Worm (Caenorhabditis elegans) whole organism, L4 larva: Measurements from ENCODE around the gene snf-10.

Experiments
- F26F4.8 ChIP-seq: fragments of 200-800 bp; sonication (Bioruptor generic); conservative IDR thresholded peaks from 2 replicates; pipeline ENCODE4 v1.3.6; 2022; ENCODE audit warnings: missing genetic modification characterization, missing compliant biosample characterization
- F37D6.2 ChIP-seq: sonication (generic microtip); optimal IDR thresholded peaks from 2 replicates; lab custom pipeline; 2016; ENCODE audit warnings: mild to moderate bottlenecking, missing genetic modification characterization, missing compliant biosample characterization
- F44E2.7 ChIP-seq: fragments of 200-800 bp; sonication (Bioruptor generic); IDR thresholded peaks from 2 replicates; pipeline ENCODE4 v2.1.2; 2022; ENCODE audit warnings: missing genetic modification characterization, missing compliant biosample characterization
- T26A8.4 ChIP-seq: fragments of 200-800 bp; sonication (Bioruptor generic); IDR thresholded peaks from 2 replicates; pipeline ENCODE4 v1.3.6; 2022; ENCODE audit warnings: missing genetic modification characterization, missing compliant biosample characterization
- Y75B8A.6 ChIP-seq: fragments of 200-800 bp; sonication (Bioruptor generic); IDR thresholded peaks from 2 replicates; pipeline ENCODE4 v1.3.6; 2022; ENCODE audit warnings: missing genetic modification reagents, missing genetic modification characterization, missing compliant biosample characterization
- ZK546.5 ChIP-seq, 2 experiments: sonication (generic microtip); optimal IDR thresholded peaks; 2 replicates each; lab custom pipeline; 2017; ENCODE audit warnings: missing biosample characterization in 2 of 2, missing genetic modification characterization in 2 of 2
- aha-1 ChIP-seq: fragments of 150-350 bp; peaks from one replicate; lab custom pipeline; 2014; ENCODE audit warnings: missing biosample characterization, missing genetic modification characterization
- arid-1 ChIP-seq: fragments of 200-800 bp; sonication (Bioruptor generic); conservative IDR thresholded peaks from 2 replicates; pipeline ENCODE4 v1.3.6; 2022; ENCODE audit warnings: missing genetic modification reagents, missing genetic modification characterization, missing compliant biosample characterization
- ceh-32 ChIP-seq: sonication (generic microtip); optimal IDR thresholded peaks from 2 replicates; lab custom pipeline; 2016; ENCODE audit warnings: mild to moderate bottlenecking, missing genetic modification characterization, missing compliant biosample characterization; ENCODE audit not compliant: poor library complexity
- daf-16 ChIP-seq, 3 experiments: sonication (generic microtip); optimal IDR thresholded peaks; 2 replicates each; lab custom pipeline; 2016 to 2017; ENCODE audit warnings: missing genetic modification characterization in 3 of 3, missing genetic modification reagents in 3 of 3, mild to moderate bottlenecking in 2 of 3, missing compliant biosample characterization in 2 of 3, missing biosample characterization in 1 of 3, moderate library complexity in 1 of 3
- daf-8 ChIP-seq: fragments of 200-800 bp; sonication (Bioruptor generic); IDR thresholded peaks from 2 replicates; pipeline ENCODE4 v1.3.6; 2022; ENCODE audit warnings: missing genetic modification characterization, missing compliant biosample characterization
- dmd-6 ChIP-seq: fragments of 200-800 bp; sonication (Bioruptor generic); IDR thresholded peaks from 2 replicates; pipeline ENCODE4 v1.3.6; 2022; ENCODE audit warnings: missing genetic modification reagents, missing genetic modification characterization, missing compliant biosample characterization
- duxl-1 ChIP-seq: sonication (generic microtip); optimal IDR thresholded peaks from 2 replicates; lab custom pipeline; 2016; ENCODE audit warnings: mild to moderate bottlenecking, missing genetic modification characterization, moderate library complexity, missing compliant biosample characterization; ENCODE audit not compliant: poor library complexity
- dve-1 ChIP-seq: sonication (generic microtip); optimal IDR thresholded peaks from 2 replicates; lab custom pipeline; 2017; ENCODE audit warnings: antibody characterized with exemption, mild to moderate bottlenecking, missing genetic modification characterization, missing compliant biosample characterization; ENCODE audit not compliant: insufficient read depth
- fos-1 ChIP-seq: fragments of 150-350 bp; optimal IDR thresholded peaks from 2 replicates; lab custom pipeline; 2014; ENCODE audit warnings: missing biosample characterization, missing genetic modification characterization
- hif-1 ChIP-seq, 2 experiments: sonication (generic microtip); optimal IDR thresholded peaks; 2 replicates each; lab custom pipeline; 2016 to 2017; ENCODE audit warnings: missing compliant biosample characterization in 2 of 2, missing genetic modification characterization in 2 of 2, missing genetic modification reagents in 2 of 2, missing genotype in 2 of 2, mild to moderate bottlenecking in 1 of 2
- hlh-11 ChIP-seq: fragments of 200-800 bp; sonication (Bioruptor generic); optimal IDR thresholded peaks from 2 replicates; lab custom pipeline; 2018; ENCODE audit warnings: mild to moderate bottlenecking, missing genetic modification characterization, missing compliant biosample characterization
- hlh-30 ChIP-seq: sonication (generic microtip); optimal IDR thresholded peaks from 2 replicates; lab custom pipeline; 2017; ENCODE audit warnings: antibody characterized with exemption, mild to moderate bottlenecking, missing genetic modification characterization, missing compliant biosample characterization; ENCODE audit not compliant: insufficient read depth
- hmg-1.1 ChIP-seq: fragments of 200-800 bp; sonication (Bioruptor generic); IDR thresholded peaks from 2 replicates; pipeline ENCODE4 v1.3.6; 2022; ENCODE audit warnings: missing genetic modification reagents, missing genetic modification characterization, missing compliant biosample characterization
- lin-38 ChIP-seq: fragments of 200-800 bp; sonication (Bioruptor generic); IDR thresholded peaks from 2 replicates; pipeline ENCODE4 v1.3.6; 2022; ENCODE audit warnings: missing genetic modification reagents, missing genetic modification characterization, missing compliant biosample characterization
- lir-3 ChIP-seq: sonication (generic microtip); optimal IDR thresholded peaks from 2 replicates; lab custom pipeline; 2016; ENCODE audit warnings: mild to moderate bottlenecking, missing genetic modification characterization, missing compliant biosample characterization
- lsy-2 ChIP-seq, 2 experiments: fragments of 150-350 bp in 1 of 2; sonication (generic microtip) in 1 of 2; optimal IDR thresholded peaks; 2 replicates each; lab custom pipeline; 2014 to 2017; ENCODE audit warnings: missing biosample characterization in 2 of 2, missing genetic modification characterization in 2 of 2
- mdl-1 ChIP-seq, 2 experiments: fragments of 150-350 bp in 1 of 2; sonication (generic microtip) in 1 of 2; optimal IDR thresholded peaks; 2 replicates each; lab custom pipeline; 2014 to 2017; ENCODE audit warnings: missing biosample characterization in 2 of 2, missing genetic modification characterization in 2 of 2
- nhr-102 ChIP-seq: sonication (generic microtip); optimal IDR thresholded peaks from 2 replicates; lab custom pipeline; 2016; ENCODE audit warnings: mild to moderate bottlenecking, missing genetic modification characterization, moderate library complexity, missing compliant biosample characterization
- nhr-28 ChIP-seq: fragments of 150-350 bp; optimal IDR thresholded peaks from 2 replicates; lab custom pipeline; 2014; ENCODE audit warnings: missing biosample characterization, missing genetic modification characterization
- nhr-42 ChIP-seq: fragments of 200-800 bp; sonication (Bioruptor generic); IDR thresholded peaks from 2 replicates; pipeline ENCODE4 v1.3.6; 2022; ENCODE audit warnings: missing genetic modification characterization, missing compliant biosample characterization
- nhr-48 ChIP-seq: sonication (generic microtip); optimal IDR thresholded peaks from 2 replicates; lab custom pipeline; 2016; ENCODE audit warnings: mild to moderate bottlenecking, missing genetic modification characterization, missing compliant biosample characterization
- nhr-77 ChIP-seq: fragments of 150-350 bp; optimal IDR thresholded peaks from 2 replicates; lab custom pipeline; 2014; ENCODE audit warnings: missing biosample characterization, missing genetic modification characterization
- pha-4 ChIP-seq, 2 experiments: fragments of 150-350 bp in 1 of 2; fragments of 200-800 bp in 1 of 2; sonication (Bioruptor generic) in 1 of 2; IDR thresholded peaks in 1 of 2; optimal IDR thresholded peaks in 1 of 2; 2 replicates each; pipeline versions ENCODE4 v1.3.6 to Lab custom; 2014 to 2022; ENCODE audit warnings: missing genetic modification characterization in 2 of 2, missing genetic modification reagents in 2 of 2, missing biosample characterization in 1 of 2, missing compliant biosample characterization in 1 of 2
- php-3 ChIP-seq: fragments of 200-800 bp; sonication (Bioruptor generic); IDR thresholded peaks from 2 replicates; pipeline ENCODE4 v1.3.6; 2022; ENCODE audit warnings: missing genetic modification reagents, missing genetic modification characterization, missing compliant biosample characterization
- pqm-1 ChIP-seq: sonication (generic microtip); optimal IDR thresholded peaks from 2 replicates; lab custom pipeline; 2017; ENCODE audit warnings: missing biosample characterization, missing genetic modification characterization
- saeg-2 ChIP-seq: fragments of 200-800 bp; sonication (Bioruptor generic); IDR thresholded peaks from 2 replicates; pipeline ENCODE4 v1.3.6; 2022; ENCODE audit warnings: missing genetic modification reagents, missing genetic modification characterization, missing compliant biosample characterization
- snpc-1.2 ChIP-seq: fragments of 200-800 bp; sonication (Bioruptor generic); IDR thresholded peaks from 2 replicates; pipeline ENCODE4 v1.3.6; 2022; ENCODE audit warnings: missing genetic modification reagents, missing genetic modification characterization, missing compliant biosample characterization
- snpc-4 ChIP-seq: fragments of 150-350 bp; optimal IDR thresholded peaks from 2 replicates; lab custom pipeline; 2014; ENCODE audit warnings: missing biosample characterization, missing genetic modification characterization
- spr-1 ChIP-seq: sonication (generic microtip); optimal IDR thresholded peaks from 2 replicates; lab custom pipeline; 2016; ENCODE audit warnings: mild to moderate bottlenecking, missing genetic modification characterization, missing compliant biosample characterization
- tra-1 ChIP-seq: fragments of 200-800 bp; sonication (Bioruptor generic); IDR thresholded peaks from 2 replicates; pipeline ENCODE4 v1.3.6; 2022; ENCODE audit warnings: missing genetic modification reagents, missing genetic modification characterization, missing compliant biosample characterization
- unc-62 ChIP-seq, 3 experiments: fragments of 150-350 bp in 1 of 3; sonication (generic microtip); optimal IDR thresholded peaks in 2 of 3; peaks in 1 of 3; 1 replicate in 1 of 3; 2 replicates in 2 of 3; lab custom pipeline; 2014 to 2017; ENCODE audit warnings: missing biosample characterization in 3 of 3, missing genetic modification characterization in 3 of 3, missing genetic modification reagents in 3 of 3, missing genotype in 1 of 3
- zip-11 ChIP-seq: fragments of 200-800 bp; sonication (Bioruptor generic); IDR thresholded peaks from 2 replicates; pipeline ENCODE4 v1.3.6; 2022; ENCODE audit warnings: missing genetic modification characterization, missing compliant biosample characterization

snf-10 gene

ce11 chrV:10485389-10485788, 44.8 kb upstream of the snf-10 start (continued):
- TF ChIP-seq arid-1 (GFP tag; lab: Robert Waterston, UW) (no peak), ZK546.5 (tag; optimal IDR thresholded peaks at IDR 0.05; lab: Kevin White, UChicago) (no peak), spr-1 (tag; lab: Kevin White, UChicago) (no peak), nhr-77 (no peak), Y75B8A.6 (no peak)

DNA sequence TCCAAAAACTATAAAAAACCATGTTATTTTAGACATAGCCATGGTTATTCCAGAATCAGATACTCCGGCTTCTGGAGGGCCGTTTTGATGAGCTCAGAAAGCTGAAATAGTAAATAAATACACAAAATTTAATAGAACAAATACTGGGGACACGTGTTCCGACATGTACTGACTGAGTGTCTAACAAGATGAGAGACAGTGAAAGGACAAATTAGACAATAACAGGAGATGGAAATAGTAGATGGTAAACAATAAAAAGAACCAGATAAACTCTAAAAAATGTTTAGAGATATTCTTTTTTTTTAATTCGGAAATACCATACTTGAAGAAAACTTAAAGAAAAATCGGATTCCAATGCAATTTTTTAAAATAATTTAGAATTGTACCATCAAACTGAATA, 44.0 kb upstream of the snf-10 start, which contains the start of gene Y32F6B.1:
TSS of gene Y32F6B.1 (minus strand) at position 101 of the 400 bp plus-strand sequence.
- TF ChIP-seq daf-8 (GFP tag; lab: Robert Waterston, UW) (no peak), daf-16 (GFP tag; optimal IDR thresholded peaks at IDR 0.05; lab: Kevin White, UChicago) (no peak), daf-16 (tag; optimal IDR thresholded peaks at IDR 0.05; lab: Kevin White, UChicago) (peak; percentile 31)
- TF ChIP-seq, all 104 proteins: peak for 1

ce11 chrV:10483995-10484394, 43.4 kb upstream of the snf-10 start:
- TF ChIP-seq nhr-77 (peak; percentile 40), lsy-2 (tag; optimal IDR thresholded peaks at IDR 0.05; lab: Kevin White, UChicago) (no peak), nhr-28 (tag; lab: Kevin White, UChicago) (peak; percentile 79), zip-11 (GFP tag; lab: Robert Waterston, UW) (no peak), fos-1 (tag; lab: Kevin White, UChicago) (no peak), nhr-48 (peak; percentile 2), pqm-1 (tag; lab: Kevin White, UChicago) (peak; percentile 91), nhr-102 (tag; lab: Kevin White, UChicago) (peak; percentile 19), ceh-32 (tag; lab: Kevin White, UChicago) (no peak), tra-1 (GFP tag; lab: Robert Waterston, UW) (0 out of 2 replicates have a peak, but pooled peaks have one; percentile 26), F37D6.2 (tag; lab: Kevin White, UChicago) (no peak), lin-38 (no peak), dve-1 (tag; lab: Kevin White, UChicago) (peak; percentile 55), F44E2.7 (GFP tag; lab: Robert Waterston, UW) (no peak), hlh-11 (tag; lab: Kevin White, UChicago) (peak; percentile 53), pha-4 (GFP tag; IDR thresholded peaks at IDR 0.05; lab: Robert Waterston, UW) (peak; percentile 23; the same call in 1 of the 2 replicates), pha-4 (tag; optimal IDR thresholded peaks at IDR 0.05; lab: Kevin White, UChicago) (no peak), F26F4.8 (GFP tag; lab: Robert Waterston, UW) (no peak), daf-16 (GFP tag; optimal IDR thresholded peaks at IDR 0.05; lab: Kevin White, UChicago) (no peak), daf-16 (tag; optimal IDR thresholded peaks at IDR 0.05; lab: Kevin White, UChicago) (peak; percentile 73), hmg-1.1 (no peak), lir-3 (tag; lab: Kevin White, UChicago) (no peak), php-3 (GFP tag; lab: Robert Waterston, UW) (peak; percentile 81), snpc-4 (tag; lab: Kevin White, UChicago) (no peak), snpc-1.2 (GFP tag; lab: Robert Waterston, UW) (no peak), duxl-1 (tag; lab: Kevin White, UChicago) (no peak), dmd-6 (GFP tag; lab: Robert Waterston, UW) (peak; percentile 93)

DNA sequence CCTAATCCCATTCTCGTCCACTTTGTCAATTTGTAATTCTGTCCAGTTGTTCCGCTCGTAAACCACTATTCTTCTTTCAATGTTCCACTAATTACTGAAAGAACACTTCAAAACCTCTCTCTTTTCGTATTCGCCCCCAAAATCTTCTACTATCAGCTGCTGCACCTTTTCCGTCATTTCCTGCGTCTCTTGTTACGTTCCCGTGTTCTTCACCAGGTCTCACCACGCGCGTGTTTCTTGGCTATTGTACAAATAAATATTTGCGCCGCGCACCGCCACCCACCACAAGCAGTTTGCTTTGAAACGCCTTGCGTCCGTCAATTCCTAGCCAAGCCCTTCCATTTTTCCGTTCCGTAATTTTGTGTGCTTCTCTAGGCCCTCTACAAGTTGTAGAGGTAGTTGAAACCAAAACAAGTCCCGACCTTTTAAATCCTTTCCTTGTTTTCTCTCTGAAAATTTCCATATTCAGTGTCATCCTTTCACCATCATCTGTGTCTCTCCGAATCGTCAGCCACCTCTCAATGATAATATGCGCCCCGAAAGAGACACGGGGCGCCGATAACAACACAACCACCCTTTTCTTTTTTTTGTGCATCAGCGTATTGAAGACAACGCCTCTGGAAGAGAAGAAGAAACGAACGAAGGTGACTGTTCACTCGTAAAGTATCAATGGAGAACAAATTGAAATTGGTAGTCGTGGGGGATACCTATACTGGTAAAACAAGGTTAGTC, 37.6 kb upstream of the snf-10 start, which contains the start of the genes crp-1 and Y32F6B.9:
TSS of gene crp-1 (plus strand) at position 468 of the 732 bp plus-strand sequence.
TSS of gene Y32F6B.9 (plus strand) at position 603 of the 732 bp plus-strand sequence.
- peak in 1 of 2 experiments; percentile 13 for TF ChIP-seq hif-1 (tag; optimal IDR thresholded peaks at IDR 0.05; lab: Kevin White, UChicago)
- TF ChIP-seq nhr-28 (tag; lab: Kevin White, UChicago): peak; percentile 40
- TF ChIP-seq saeg-2 (GFP tag; lab: Robert Waterston, UW): no peak
- TF ChIP-seq unc-62 (GFP tag; optimal IDR thresholded peaks at IDR 0.05 in 1 of 2; lab: Kevin White, UChicago): peak in 1 of 2 experiments; percentile 23
- no peak for TF ChIP-seq unc-62 (tag; optimal IDR thresholded peaks at IDR 0.05; lab: Kevin White, UChicago)
- peak in 1 of 2 experiments; percentile 17 for TF ChIP-seq mdl-1 (tag; optimal IDR thresholded peaks at IDR 0.05; lab: Kevin White, UChicago)
- TF ChIP-seq aha-1 (tag; lab: Kevin White, UChicago): peak; percentile 95
- TF ChIP-seq hlh-11 (tag; lab: Kevin White, UChicago): peak; percentile 54
- TF ChIP-seq pqm-1 (tag; lab: Kevin White, UChicago): peak; percentile 60
- TF ChIP-seq dmd-6 (GFP tag; lab: Robert Waterston, UW): peak; percentile 41; the same call in 1 of the 2 replicates
- no peak for TF ChIP-seq daf-16 (GFP tag; optimal IDR thresholded peaks at IDR 0.05; lab: Kevin White, UChicago)
- peak; percentile 44 for TF ChIP-seq daf-16 (tag; optimal IDR thresholded peaks at IDR 0.05; lab: Kevin White, UChicago)
- no peak for TF ChIP-seq nhr-42 (GFP tag; lab: Robert Waterston, UW)
- no peak for TF ChIP-seq T26A8.4 (GFP tag; lab: Robert Waterston, UW)
- TF ChIP-seq hlh-30: peak; percentile 49
- TF ChIP-seq, all 104 proteins: peak for 10
